Fruit fly (Drosophila melanogaster) whole organism, prepupa: ENCODE results near the gene Dnali1.

ENCODE experiments used
- Blimp-1 ChIP-seq: fragments of 200-800 bp; sonication (Bioruptor generic); optimal IDR thresholded peaks from 3 replicates; lab custom pipeline; 2017; ENCODE audit warnings: missing biosample characterization, missing genetic modification characterization, mild to moderate bottlenecking, moderate library complexity, missing genetic modification reagents
- CG10631 ChIP-seq: fragments of 200-800 bp; sonication (Bioruptor generic); optimal IDR thresholded peaks from 2 replicates; lab custom pipeline; 2016; ENCODE audit warnings: missing biosample characterization, missing genetic modification characterization
- CG11294 ChIP-seq: fragments of 200-800 bp; sonication (Bioruptor generic); IDR thresholded peaks from 2 replicates; pipeline ENCODE4 v1.3.6; 2022; ENCODE audit warnings: missing biosample characterization, missing genetic modification characterization
- CG11762 ChIP-seq: fragments of 200-800 bp; sonication (Bioruptor generic); optimal IDR thresholded peaks from 3 replicates; lab custom pipeline; 2016; ENCODE audit warnings: missing biosample characterization, missing genetic modification characterization; ENCODE audit not compliant: insufficient read depth
- CG11902 ChIP-seq: fragments of 200-800 bp; sonication (Bioruptor generic); optimal IDR thresholded peaks from 3 replicates; lab custom pipeline; 2016; ENCODE audit warnings: missing biosample characterization, missing genetic modification characterization
- CG1621 ChIP-seq: fragments of 200-800 bp; sonication (Bioruptor generic); optimal IDR thresholded peaks from 3 replicates; lab custom pipeline; 2018; ENCODE audit warnings: missing biosample characterization, mild to moderate bottlenecking, missing genetic modification characterization
- CG16779 ChIP-seq: fragments of 200-800 bp; sonication (Bioruptor generic); optimal IDR thresholded peaks from 3 replicates; lab custom pipeline; 2017; ENCODE audit warnings: missing biosample characterization, mild to moderate bottlenecking, missing genetic modification characterization
- CG31627 ChIP-seq: fragments of 200-800 bp; sonication (Bioruptor generic); optimal IDR thresholded peaks from 3 replicates; lab custom pipeline; 2016; ENCODE audit warnings: missing biosample characterization, missing genetic modification characterization
- CG32006 ChIP-seq: fragments of 200-800 bp; sonication (Bioruptor generic); optimal IDR thresholded peaks from 3 replicates; lab custom pipeline; 2017; ENCODE audit warnings: missing biosample characterization, mild to moderate bottlenecking, missing genetic modification characterization
- CG34406 ChIP-seq: fragments of 200-800 bp; sonication (Bioruptor generic); optimal IDR thresholded peaks from 3 replicates; lab custom pipeline; 2016; ENCODE audit warnings: missing biosample characterization, missing genetic modification characterization
- CG3919 ChIP-seq: fragments of 200-800 bp; sonication (Bioruptor generic); optimal IDR thresholded peaks from 3 replicates; lab custom pipeline; 2016; ENCODE audit warnings: missing biosample characterization, missing genetic modification characterization
- CG6163 ChIP-seq: fragments of 200-800 bp; sonication (Bioruptor generic); IDR thresholded peaks from 3 replicates; pipeline ENCODE4 v1.3.6; 2022; ENCODE audit warnings: missing biosample characterization, missing genetic modification characterization
- CG6276 ChIP-seq: fragments of 200-800 bp; sonication (Bioruptor generic); optimal IDR thresholded peaks from 2 replicates; lab custom pipeline; 2017; ENCODE audit warnings: missing biosample characterization, mild to moderate bottlenecking, missing genetic modification characterization
- CG6808 ChIP-seq: fragments of 200-800 bp; sonication (Bioruptor generic); optimal IDR thresholded peaks from 3 replicates; lab custom pipeline; 2017; ENCODE audit warnings: missing biosample characterization, missing genetic modification characterization, mild to moderate bottlenecking, moderate library complexity, missing genetic modification reagents
- CG6854 ChIP-seq: fragments of 200-800 bp; sonication (Bioruptor generic); optimal IDR thresholded peaks from 2 replicates; lab custom pipeline; 2017; ENCODE audit warnings: missing biosample characterization, mild to moderate bottlenecking, missing genetic modification characterization
- CG7368 ChIP-seq: fragments of 200-800 bp; sonication (Bioruptor generic); optimal IDR thresholded peaks from 3 replicates; lab custom pipeline; 2016; ENCODE audit warnings: missing biosample characterization, missing genetic modification characterization
- CG8119 ChIP-seq: fragments of 200-800 bp; sonication (Bioruptor generic); IDR thresholded peaks from 3 replicates; pipeline ENCODE4 v1.3.6; 2022; ENCODE audit warnings: missing biosample characterization, missing genetic modification characterization
- CG9139 ChIP-seq: fragments of 200-800 bp; sonication (Bioruptor generic); optimal IDR thresholded peaks from 3 replicates; lab custom pipeline; 2017; ENCODE audit warnings: missing biosample characterization, mild to moderate bottlenecking, missing genetic modification characterization
- Eip78C ChIP-seq: fragments of 200-800 bp; sonication (Bioruptor generic); peaks from one replicate; lab custom pipeline; 2016; ENCODE audit warnings: missing biosample characterization, missing genetic modification characterization
- Eip93F ChIP-seq: fragments of 200-800 bp; sonication (Bioruptor generic); optimal IDR thresholded peaks from 2 replicates; lab custom pipeline; 2016; ENCODE audit warnings: missing biosample characterization, mild to moderate bottlenecking, missing genetic modification characterization
- Ets96B ChIP-seq: fragments of 200-800 bp; optimal IDR thresholded peaks from 2 replicates; lab custom pipeline; 2019; ENCODE audit warnings: missing biosample characterization, mild to moderate bottlenecking, missing genetic modification characterization, moderate library complexity
- Gug ChIP-seq: fragments of 200-800 bp; sonication (Bioruptor generic); IDR thresholded peaks from 2 replicates; pipeline ENCODE4 v1.3.6; 2022; ENCODE audit warnings: missing biosample characterization, missing genetic modification characterization
- Hr39 ChIP-seq: fragments of 200-800 bp; sonication (Bioruptor generic); optimal IDR thresholded peaks from 2 replicates; lab custom pipeline; 2016; ENCODE audit warnings: missing biosample characterization, missing genetic modification characterization
- Lpt ChIP-seq: fragments of 200-800 bp; sonication (Bioruptor generic); optimal IDR thresholded peaks from 3 replicates; lab custom pipeline; 2016; ENCODE audit warnings: missing biosample characterization, missing genetic modification characterization
- Sox102F ChIP-seq: fragments of 200-800 bp; sonication (Bioruptor generic); optimal IDR thresholded peaks from 2 replicates; lab custom pipeline; 2016; ENCODE audit warnings: missing biosample characterization, mild to moderate bottlenecking, missing genetic modification characterization
- Sox14 ChIP-seq: fragments of 200-800 bp; sonication (Bioruptor generic); optimal IDR thresholded peaks from 3 replicates; lab custom pipeline; 2016; ENCODE audit warnings: missing biosample characterization, missing genetic modification characterization
- achi ChIP-seq: fragments of 200-800 bp; sonication (Bioruptor generic); optimal IDR thresholded peaks from 3 replicates; lab custom pipeline; 2016; ENCODE audit warnings: missing biosample characterization, missing genetic modification characterization
- acj6 ChIP-seq: fragments of 200-800 bp; sonication (Bioruptor generic); optimal IDR thresholded peaks from 3 replicates; lab custom pipeline; 2016; ENCODE audit warnings: missing biosample characterization, missing genetic modification characterization
- cyc ChIP-seq: fragments of 200-800 bp; sonication (Bioruptor generic); optimal IDR thresholded peaks from 3 replicates; lab custom pipeline; 2016; ENCODE audit warnings: missing biosample characterization, missing genetic modification characterization
- dac ChIP-seq: fragments of 200-800 bp; sonication (Bioruptor generic); optimal IDR thresholded peaks from 2 replicates; lab custom pipeline; 2017; ENCODE audit warnings: missing biosample characterization, mild to moderate bottlenecking, missing genetic modification characterization
- dsx ChIP-seq: fragments of 200-800 bp; optimal IDR thresholded peaks from 3 replicates; lab custom pipeline; 2019; ENCODE audit warnings: missing biosample characterization, mild to moderate bottlenecking, missing genetic modification characterization, moderate library complexity; ENCODE audit not compliant: poor library complexity, severe bottlenecking
- eg ChIP-seq: fragments of 200-800 bp; sonication (Bioruptor generic); IDR thresholded peaks from 3 replicates; pipeline ENCODE4 v1.3.6; 2022; ENCODE audit warnings: missing biosample characterization, missing genetic modification characterization
- fd59A ChIP-seq: fragments of 200-800 bp; sonication (Bioruptor generic); optimal IDR thresholded peaks from 2 replicates; lab custom pipeline; 2017; ENCODE audit warnings: missing biosample characterization, mild to moderate bottlenecking, missing genetic modification characterization, missing genetic modification reagents
- fd85E ChIP-seq: fragments of 200-800 bp; sonication (Bioruptor generic); optimal IDR thresholded peaks from 3 replicates; lab custom pipeline; 2016; ENCODE audit warnings: missing biosample characterization, missing genetic modification characterization
- fkh ChIP-seq: fragments of 200-800 bp; sonication (Bioruptor generic); optimal IDR thresholded peaks from 3 replicates; lab custom pipeline; 2017; ENCODE audit warnings: missing biosample characterization, mild to moderate bottlenecking, missing genetic modification characterization, moderate library complexity
- lz ChIP-seq: fragments of 200-800 bp; sonication (Bioruptor generic); optimal IDR thresholded peaks from 3 replicates; lab custom pipeline; 2016; ENCODE audit warnings: missing biosample characterization, missing genetic modification characterization
- net ChIP-seq: fragments of 200-800 bp; sonication (Bioruptor generic); optimal IDR thresholded peaks from 3 replicates; lab custom pipeline; 2016; ENCODE audit warnings: missing biosample characterization, missing genetic modification characterization
- pdm3 ChIP-seq: fragments of 200-800 bp; sonication (Bioruptor generic); optimal IDR thresholded peaks from 3 replicates; lab custom pipeline; 2016; ENCODE audit warnings: missing biosample characterization, missing genetic modification characterization
- salr ChIP-seq, 2 experiments: fragments of 200-800 bp; sonication (Bioruptor generic); optimal IDR thresholded peaks; 3 replicates each; lab custom pipeline; 2016 to 2018; ENCODE audit warnings: missing biosample characterization in 2 of 2, missing genetic modification characterization in 2 of 2, mild to moderate bottlenecking in 1 of 2
- spab ChIP-seq: fragments of 200-800 bp; sonication (Bioruptor generic); optimal IDR thresholded peaks from 2 replicates; lab custom pipeline; 2017; ENCODE audit warnings: missing biosample characterization, mild to moderate bottlenecking, missing genetic modification characterization, missing genetic modification reagents
- ss ChIP-seq, 2 experiments: fragments of 200-800 bp; sonication (Bioruptor generic); optimal IDR thresholded peaks; 2 replicates in 1 of 2; 3 replicates in 1 of 2; lab custom pipeline; 2017 to 2018; ENCODE audit warnings: mild to moderate bottlenecking in 2 of 2, missing biosample characterization in 2 of 2, missing genetic modification characterization in 2 of 2, moderate library complexity in 1 of 2
- topi ChIP-seq: fragments of 200-800 bp; sonication (Bioruptor generic); optimal IDR thresholded peaks from 3 replicates; lab custom pipeline; 2016; ENCODE audit warnings: missing biosample characterization, missing genetic modification characterization
- vri ChIP-seq: fragments of 200-800 bp; sonication (Bioruptor generic); optimal IDR thresholded peaks from 3 replicates; lab custom pipeline; 2016; ENCODE audit warnings: missing biosample characterization, mild to moderate bottlenecking, missing genetic modification characterization

The Dnali1 gene

DNA sequence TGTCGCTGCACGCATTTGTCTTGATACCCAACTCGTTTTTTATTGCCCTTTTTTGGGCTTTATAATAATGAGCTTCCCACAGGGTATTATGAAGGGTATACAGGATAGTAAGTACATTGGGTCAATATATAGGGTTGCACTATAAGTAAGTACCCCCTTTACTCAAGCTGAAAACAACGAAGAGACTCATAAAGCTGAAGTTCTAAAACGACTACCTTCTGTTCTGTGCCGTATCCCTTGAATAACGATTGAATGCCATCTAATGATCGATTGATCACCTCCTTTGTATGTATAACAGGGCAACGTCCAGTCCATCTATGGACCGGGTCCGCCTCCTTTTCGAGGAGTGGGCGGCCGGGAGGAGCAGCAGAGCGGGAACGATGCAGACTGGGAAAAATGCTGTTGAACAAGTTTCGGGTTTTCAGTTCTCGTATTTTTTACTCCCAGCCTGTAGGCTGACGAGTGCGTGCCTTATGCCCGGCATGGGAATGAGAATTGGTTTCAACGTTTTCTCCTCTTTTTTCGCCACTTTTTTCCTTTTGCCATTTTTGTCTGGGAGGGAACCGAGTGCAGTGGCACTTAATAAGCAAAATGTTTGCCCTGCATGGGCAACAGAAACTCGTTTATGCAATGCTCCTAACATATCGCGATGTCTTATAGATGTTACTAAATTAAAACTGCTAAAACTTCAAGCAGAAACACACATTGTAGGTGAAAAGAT, 33.4 kb downstream of the Dnali1 start (continued):
- TF ChIP-seq CG31627 (GFP tag; lab: Kevin White, UChicago) (peak; percentile 62), Blimp-1 (GFP tag; lab: Kevin White, UChicago) (no peak), CG11902 (GFP tag; lab: Kevin White, UChicago) (peak; percentile 25), salr (GFP tag; optimal IDR thresholded peaks at IDR 0.05; lab: Kevin White, UChicago) (peak in 1 of 2 experiments; percentile 28), CG6276 (GFP tag; lab: Kevin White, UChicago) (peak; percentile 28), CG11762 (GFP tag; lab: Kevin White, UChicago) (no peak), Ets96B (tag; lab: Kevin White, UChicago) (no peak), net (no peak), CG11294 (GFP tag; lab: Robert Waterston, UW) (no peak)

DNA sequence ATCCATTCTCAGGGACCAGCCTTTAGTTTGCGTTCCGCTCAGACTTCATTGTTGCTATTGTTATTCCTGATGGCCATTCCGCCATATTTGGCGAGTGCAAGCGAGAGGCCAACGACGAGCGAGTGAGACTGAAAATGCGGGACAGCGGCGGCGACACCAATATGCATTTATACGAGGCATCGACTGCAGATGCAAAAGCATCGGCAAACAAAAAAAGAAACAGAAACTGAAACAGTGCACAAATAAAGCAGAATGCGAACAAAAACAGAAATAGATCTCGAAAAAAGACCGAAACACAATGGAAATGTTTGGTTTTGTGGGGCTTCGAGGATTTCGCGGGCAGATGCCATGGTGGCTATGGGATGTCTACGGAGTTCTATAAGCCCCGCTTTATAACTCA, 34.0 kb downstream of the Dnali1 start:
- peak; percentile 9 for TF ChIP-seq net
- peak; percentile 79 to 80 for TF ChIP-seq ss (GFP tag; optimal IDR thresholded peaks at IDR 0.05; lab: Kevin White, UChicago)
- TF ChIP-seq CG8119 (GFP tag; lab: Robert Waterston, UW): 0 out of 3 replicates have a peak, but pooled peaks have one; percentile 34
- peak; percentile 67 for TF ChIP-seq CG1621 (tag; lab: Kevin White, UChicago)
- peak; percentile 40 for TF ChIP-seq CG6854 (GFP tag; lab: Kevin White, UChicago)
- peak; percentile 39; the same call in 1 of the 3 replicates for TF ChIP-seq eg
- TF ChIP-seq spab: peak; percentile 45
- no peak for TF ChIP-seq acj6 (GFP tag; lab: Kevin White, UChicago)
- peak; percentile 60 for TF ChIP-seq CG6808 (GFP tag; lab: Kevin White, UChicago)
- no peak for TF ChIP-seq topi (GFP tag; lab: Kevin White, UChicago)
- TF ChIP-seq achi (GFP tag; lab: Kevin White, UChicago): no peak
- TF ChIP-seq dsx (GFP tag; lab: Kevin White, UChicago): peak; percentile 90
- peak; percentile 82 for TF ChIP-seq CG6163 (GFP tag; lab: Robert Waterston, UW)
- TF ChIP-seq CG9139: peak; percentile 73
- TF ChIP-seq Sox102F (GFP tag; lab: Kevin White, UChicago): peak; percentile 27
- TF ChIP-seq Ets96B (tag; lab: Kevin White, UChicago): peak; percentile 37
- TF ChIP-seq, all 60 proteins: peak for 13

- TF ChIP-seq CG6276 (GFP tag; lab: Kevin White, UChicago): no peak
- no peak for TF ChIP-seq Sox14 (GFP tag; lab: Kevin White, UChicago)
- TF ChIP-seq vri: no peak
- TF ChIP-seq fd59A (GFP tag; lab: Kevin White, UChicago): no peak
- TF ChIP-seq CG34406: no peak
- no peak for TF ChIP-seq Eip93F (GFP tag; lab: Kevin White, UChicago)
- TF ChIP-seq Ets96B (tag; lab: Kevin White, UChicago): no peak
- no peak for TF ChIP-seq fkh (GFP tag; lab: Kevin White, UChicago)
- peak; percentile 41 for TF ChIP-seq Eip78C (GFP tag; lab: Kevin White, UChicago)
- TF ChIP-seq CG16779: no peak
- 0 out of 3 replicates have a peak, but pooled peaks have one; percentile 13 for TF ChIP-seq CG6163 (GFP tag; lab: Robert Waterston, UW)
- peak; percentile 58 for TF ChIP-seq Blimp-1 (GFP tag; lab: Kevin White, UChicago)
- TF ChIP-seq, all 60 proteins: peak for 3
Observed at dm6 chr3R:11856295-11856694, 36.8 kb downstream of the Dnali1 start.

dm6 chr3R:11855156-11855555, 37.9 kb downstream of the Dnali1 start:
- no peak for TF ChIP-seq cyc
- 0 out of 3 replicates have a peak, but pooled peaks have one; percentile 21 for TF ChIP-seq eg
- no peak for TF ChIP-seq pdm3 (GFP tag; lab: Kevin White, UChicago)
- TF ChIP-seq dsx (GFP tag; lab: Kevin White, UChicago): no peak
- TF ChIP-seq CG1621 (tag; lab: Kevin White, UChicago): no peak
- peak; percentile 26 for TF ChIP-seq acj6 (GFP tag; lab: Kevin White, UChicago)
- peak; percentile 23 for TF ChIP-seq CG34406
- TF ChIP-seq CG3919: peak; percentile 8
- TF ChIP-seq Lpt: no peak
- TF ChIP-seq CG7368 (GFP tag; lab: Kevin White, UChicago): no peak
- no peak for TF ChIP-seq fd85E
- peak; percentile 32 for TF ChIP-seq achi (GFP tag; lab: Kevin White, UChicago)
- TF ChIP-seq CG31627 (GFP tag; lab: Kevin White, UChicago): no peak
- TF ChIP-seq CG10631 (GFP tag; lab: Kevin White, UChicago): no peak
- no peak for TF ChIP-seq lz (GFP tag; lab: Kevin White, UChicago)
- TF ChIP-seq CG16779: no peak
- no peak for TF ChIP-seq Hr39 (GFP tag; lab: Kevin White, UChicago)
- TF ChIP-seq Ets96B (tag; lab: Kevin White, UChicago): no peak
- TF ChIP-seq CG32006 (GFP tag; lab: Kevin White, UChicago): peak; percentile 11
- no peak for TF ChIP-seq dac (GFP tag; lab: Kevin White, UChicago)
- no peak for TF ChIP-seq Gug (GFP tag; lab: Robert Waterston, UW)
